Fruit fly (Drosophila melanogaster) whole organism, prepupa: ENCODE measurements around the gene HDAC1.

Experiments
- Blimp-1 ChIP-seq: fragments of 200-800 bp; sonication (Bioruptor generic); optimal IDR thresholded peaks from 3 replicates; lab custom pipeline; 2017; ENCODE audit warnings: missing biosample characterization, missing genetic modification characterization, mild to moderate bottlenecking, moderate library complexity, missing genetic modification reagents
- CG10631 ChIP-seq: fragments of 200-800 bp; sonication (Bioruptor generic); optimal IDR thresholded peaks from 2 replicates; lab custom pipeline; 2016; ENCODE audit warnings: missing biosample characterization, missing genetic modification characterization
- CG11294 ChIP-seq: fragments of 200-800 bp; sonication (Bioruptor generic); IDR thresholded peaks from 2 replicates; pipeline ENCODE4 v1.3.6; 2022; ENCODE audit warnings: missing biosample characterization, missing genetic modification characterization
- CG11762 ChIP-seq: fragments of 200-800 bp; sonication (Bioruptor generic); optimal IDR thresholded peaks from 3 replicates; lab custom pipeline; 2016; ENCODE audit warnings: missing biosample characterization, missing genetic modification characterization; ENCODE audit not compliant: insufficient read depth
- CG11902 ChIP-seq: fragments of 200-800 bp; sonication (Bioruptor generic); optimal IDR thresholded peaks from 3 replicates; lab custom pipeline; 2016; ENCODE audit warnings: missing biosample characterization, missing genetic modification characterization
- CG15336 ChIP-seq: fragments of 200-800 bp; sonication (Bioruptor generic); IDR thresholded peaks from 2 replicates; pipeline ENCODE4 v1.3.6; 2022; ENCODE audit warnings: missing biosample characterization, missing genetic modification characterization
- CG1621 ChIP-seq: fragments of 200-800 bp; sonication (Bioruptor generic); optimal IDR thresholded peaks from 3 replicates; lab custom pipeline; 2018; ENCODE audit warnings: missing biosample characterization, mild to moderate bottlenecking, missing genetic modification characterization
- CG16779 ChIP-seq: fragments of 200-800 bp; sonication (Bioruptor generic); optimal IDR thresholded peaks from 3 replicates; lab custom pipeline; 2017; ENCODE audit warnings: missing biosample characterization, mild to moderate bottlenecking, missing genetic modification characterization
- CG3032 ChIP-seq: fragments of 200-800 bp; optimal IDR thresholded peaks from 2 replicates; lab custom pipeline; 2019; ENCODE audit warnings: missing biosample characterization, mild to moderate bottlenecking, missing genetic modification characterization, moderate library complexity
- CG31627 ChIP-seq: fragments of 200-800 bp; sonication (Bioruptor generic); optimal IDR thresholded peaks from 3 replicates; lab custom pipeline; 2016; ENCODE audit warnings: missing biosample characterization, missing genetic modification characterization
- CG32006 ChIP-seq: fragments of 200-800 bp; sonication (Bioruptor generic); optimal IDR thresholded peaks from 3 replicates; lab custom pipeline; 2017; ENCODE audit warnings: missing biosample characterization, mild to moderate bottlenecking, missing genetic modification characterization
- CG34406 ChIP-seq: fragments of 200-800 bp; sonication (Bioruptor generic); optimal IDR thresholded peaks from 3 replicates; lab custom pipeline; 2016; ENCODE audit warnings: missing biosample characterization, missing genetic modification characterization
- CG3919 ChIP-seq: fragments of 200-800 bp; sonication (Bioruptor generic); optimal IDR thresholded peaks from 3 replicates; lab custom pipeline; 2016; ENCODE audit warnings: missing biosample characterization, missing genetic modification characterization
- CG4318 ChIP-seq: fragments of 200-800 bp; sonication (Bioruptor generic); optimal IDR thresholded peaks from 3 replicates; lab custom pipeline; 2017; ENCODE audit warnings: missing biosample characterization, mild to moderate bottlenecking, missing genetic modification characterization
- CG6163 ChIP-seq: fragments of 200-800 bp; sonication (Bioruptor generic); IDR thresholded peaks from 3 replicates; pipeline ENCODE4 v1.3.6; 2022; ENCODE audit warnings: missing biosample characterization, missing genetic modification characterization
- CG6276 ChIP-seq: fragments of 200-800 bp; sonication (Bioruptor generic); optimal IDR thresholded peaks from 2 replicates; lab custom pipeline; 2017; ENCODE audit warnings: missing biosample characterization, mild to moderate bottlenecking, missing genetic modification characterization
- CG6792 ChIP-seq: fragments of 200-800 bp; sonication (Bioruptor generic); optimal IDR thresholded peaks from 3 replicates; lab custom pipeline; 2016; ENCODE audit warnings: missing biosample characterization, missing genetic modification characterization
- CG6808 ChIP-seq: fragments of 200-800 bp; sonication (Bioruptor generic); optimal IDR thresholded peaks from 3 replicates; lab custom pipeline; 2017; ENCODE audit warnings: missing biosample characterization, missing genetic modification characterization, mild to moderate bottlenecking, moderate library complexity, missing genetic modification reagents
- CG6854 ChIP-seq: fragments of 200-800 bp; sonication (Bioruptor generic); optimal IDR thresholded peaks from 2 replicates; lab custom pipeline; 2017; ENCODE audit warnings: missing biosample characterization, mild to moderate bottlenecking, missing genetic modification characterization
- CG7368 ChIP-seq: fragments of 200-800 bp; sonication (Bioruptor generic); optimal IDR thresholded peaks from 3 replicates; lab custom pipeline; 2016; ENCODE audit warnings: missing biosample characterization, missing genetic modification characterization
- CG8119 ChIP-seq: fragments of 200-800 bp; sonication (Bioruptor generic); IDR thresholded peaks from 3 replicates; pipeline ENCODE4 v1.3.6; 2022; ENCODE audit warnings: missing biosample characterization, missing genetic modification characterization
- CG8319 ChIP-seq: fragments of 200-800 bp; sonication (Bioruptor generic); optimal IDR thresholded peaks from 3 replicates; lab custom pipeline; 2016; ENCODE audit warnings: missing biosample characterization, missing genetic modification characterization
- CG8632 ChIP-seq: fragments of 200-800 bp; sonication (Bioruptor generic); optimal IDR thresholded peaks from 3 replicates; lab custom pipeline; 2016; ENCODE audit warnings: missing biosample characterization, missing genetic modification characterization
- CG9139 ChIP-seq: fragments of 200-800 bp; sonication (Bioruptor generic); optimal IDR thresholded peaks from 3 replicates; lab custom pipeline; 2017; ENCODE audit warnings: missing biosample characterization, mild to moderate bottlenecking, missing genetic modification characterization
- Eip75B ChIP-seq: fragments of 200-800 bp; sonication (Bioruptor generic); optimal IDR thresholded peaks from 3 replicates; lab custom pipeline; 2016; ENCODE audit warnings: missing biosample characterization, missing genetic modification characterization
- Eip78C ChIP-seq: fragments of 200-800 bp; sonication (Bioruptor generic); peaks from one replicate; lab custom pipeline; 2016; ENCODE audit warnings: missing biosample characterization, missing genetic modification characterization
- Ets21C ChIP-seq: fragments of 200-800 bp; sonication (Bioruptor generic); optimal IDR thresholded peaks from 3 replicates; lab custom pipeline; 2016; ENCODE audit warnings: missing biosample characterization, missing genetic modification characterization
- Hr38 ChIP-seq: sonication (Bioruptor generic); optimal IDR thresholded peaks from 2 replicates; lab custom pipeline; 2016; ENCODE audit warnings: missing biosample characterization, missing genetic modification characterization
- Hr39 ChIP-seq: fragments of 200-800 bp; sonication (Bioruptor generic); optimal IDR thresholded peaks from 2 replicates; lab custom pipeline; 2016; ENCODE audit warnings: missing biosample characterization, missing genetic modification characterization
- Hr4 ChIP-seq: fragments of 200-800 bp; sonication (Bioruptor generic); optimal IDR thresholded peaks from 3 replicates; lab custom pipeline; 2016; ENCODE audit warnings: missing biosample characterization, missing genetic modification characterization
- Lpt ChIP-seq: fragments of 200-800 bp; sonication (Bioruptor generic); optimal IDR thresholded peaks from 3 replicates; lab custom pipeline; 2016; ENCODE audit warnings: missing biosample characterization, missing genetic modification characterization
- Met ChIP-seq: fragments of 200-800 bp; sonication (Bioruptor generic); optimal IDR thresholded peaks from 3 replicates; lab custom pipeline; 2016; ENCODE audit warnings: missing biosample characterization, missing genetic modification characterization
- OdsH ChIP-seq: fragments of 200-800 bp; sonication (Bioruptor generic); optimal IDR thresholded peaks from 3 replicates; lab custom pipeline; 2016; ENCODE audit warnings: missing biosample characterization, missing genetic modification characterization
- Sox102F ChIP-seq: fragments of 200-800 bp; sonication (Bioruptor generic); optimal IDR thresholded peaks from 2 replicates; lab custom pipeline; 2016; ENCODE audit warnings: missing biosample characterization, mild to moderate bottlenecking, missing genetic modification characterization
- Sox14 ChIP-seq: fragments of 200-800 bp; sonication (Bioruptor generic); optimal IDR thresholded peaks from 3 replicates; lab custom pipeline; 2016; ENCODE audit warnings: missing biosample characterization, missing genetic modification characterization
- Sox15 ChIP-seq: fragments of 200-800 bp; sonication (Bioruptor generic); optimal IDR thresholded peaks from 3 replicates; lab custom pipeline; 2016; ENCODE audit warnings: missing biosample characterization, missing genetic modification characterization
- achi ChIP-seq: fragments of 200-800 bp; sonication (Bioruptor generic); optimal IDR thresholded peaks from 3 replicates; lab custom pipeline; 2016; ENCODE audit warnings: missing biosample characterization, missing genetic modification characterization
- cyc ChIP-seq: fragments of 200-800 bp; sonication (Bioruptor generic); optimal IDR thresholded peaks from 3 replicates; lab custom pipeline; 2016; ENCODE audit warnings: missing biosample characterization, missing genetic modification characterization
- dsx ChIP-seq: fragments of 200-800 bp; optimal IDR thresholded peaks from 3 replicates; lab custom pipeline; 2019; ENCODE audit warnings: missing biosample characterization, mild to moderate bottlenecking, missing genetic modification characterization, moderate library complexity; ENCODE audit not compliant: poor library complexity, severe bottlenecking
- eg ChIP-seq: fragments of 200-800 bp; sonication (Bioruptor generic); IDR thresholded peaks from 3 replicates; pipeline ENCODE4 v1.3.6; 2022; ENCODE audit warnings: missing biosample characterization, missing genetic modification characterization
- esn ChIP-seq: fragments of 200-800 bp; sonication (Bioruptor generic); optimal IDR thresholded peaks from 2 replicates; lab custom pipeline; 2016; ENCODE audit warnings: missing biosample characterization, mild to moderate bottlenecking, missing genetic modification characterization, moderate library complexity
- fd59A ChIP-seq: fragments of 200-800 bp; sonication (Bioruptor generic); optimal IDR thresholded peaks from 2 replicates; lab custom pipeline; 2017; ENCODE audit warnings: missing biosample characterization, mild to moderate bottlenecking, missing genetic modification characterization, missing genetic modification reagents
- fd85E ChIP-seq: fragments of 200-800 bp; sonication (Bioruptor generic); optimal IDR thresholded peaks from 3 replicates; lab custom pipeline; 2016; ENCODE audit warnings: missing biosample characterization, missing genetic modification characterization
- fkh ChIP-seq: fragments of 200-800 bp; sonication (Bioruptor generic); optimal IDR thresholded peaks from 3 replicates; lab custom pipeline; 2017; ENCODE audit warnings: missing biosample characterization, mild to moderate bottlenecking, missing genetic modification characterization, moderate library complexity
- lz ChIP-seq: fragments of 200-800 bp; sonication (Bioruptor generic); optimal IDR thresholded peaks from 3 replicates; lab custom pipeline; 2016; ENCODE audit warnings: missing biosample characterization, missing genetic modification characterization
- salr ChIP-seq, 2 experiments: fragments of 200-800 bp; sonication (Bioruptor generic); optimal IDR thresholded peaks; 3 replicates each; lab custom pipeline; 2016 to 2018; ENCODE audit warnings: missing biosample characterization in 2 of 2, missing genetic modification characterization in 2 of 2, mild to moderate bottlenecking in 1 of 2
- spab ChIP-seq: fragments of 200-800 bp; sonication (Bioruptor generic); optimal IDR thresholded peaks from 2 replicates; lab custom pipeline; 2017; ENCODE audit warnings: missing biosample characterization, mild to moderate bottlenecking, missing genetic modification characterization, missing genetic modification reagents
- ss ChIP-seq, 2 experiments: fragments of 200-800 bp; sonication (Bioruptor generic); optimal IDR thresholded peaks; 2 replicates in 1 of 2; 3 replicates in 1 of 2; lab custom pipeline; 2017 to 2018; ENCODE audit warnings: mild to moderate bottlenecking in 2 of 2, missing biosample characterization in 2 of 2, missing genetic modification characterization in 2 of 2, moderate library complexity in 1 of 2
- topi ChIP-seq: fragments of 200-800 bp; sonication (Bioruptor generic); optimal IDR thresholded peaks from 3 replicates; lab custom pipeline; 2016; ENCODE audit warnings: missing biosample characterization, missing genetic modification characterization
- vri ChIP-seq: fragments of 200-800 bp; sonication (Bioruptor generic); optimal IDR thresholded peaks from 3 replicates; lab custom pipeline; 2016; ENCODE audit warnings: missing biosample characterization, mild to moderate bottlenecking, missing genetic modification characterization

Gene HDAC1

DNA sequence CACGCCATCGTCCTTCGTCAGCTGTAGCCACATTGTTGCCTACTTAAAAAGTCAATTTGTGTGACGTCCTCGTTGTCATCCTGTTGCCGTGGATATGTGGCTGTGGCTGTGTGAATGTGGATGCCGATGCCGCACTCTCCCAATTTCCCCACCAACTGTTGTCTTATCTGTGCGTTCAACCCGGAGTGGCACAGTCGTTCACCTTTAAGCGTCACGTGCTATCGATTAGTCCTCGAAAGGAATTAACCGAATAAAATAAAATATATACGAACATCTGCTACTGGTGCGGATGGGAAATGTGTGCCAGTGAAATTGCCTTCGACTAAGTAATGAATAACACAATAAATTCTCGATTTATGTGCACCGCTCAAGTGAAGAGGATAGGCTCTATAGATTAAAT, 24.2 kb upstream of the HDAC1 start:
- TF ChIP-seq CG6163 (GFP tag; lab: Robert Waterston, UW) (no peak), Eip75B (GFP tag; lab: Kevin White, UChicago) (no peak), dsx (GFP tag; lab: Kevin White, UChicago) (no peak), CG8632 (no peak), lz (no peak), CG8119 (no peak), CG6808 (GFP tag; lab: Kevin White, UChicago) (no peak), Eip78C (GFP tag; lab: Kevin White, UChicago) (no peak), Lpt (no peak), fd59A (GFP tag; lab: Kevin White, UChicago) (no peak)

dm6 chr3L:4603439-4603838, 23.1 kb upstream of the HDAC1 start:
- TF ChIP-seq CG3032 (tag; lab: Kevin White, UChicago) (peak; percentile 51), fd85E (GFP tag; lab: Kevin White, UChicago) (no peak), CG8319 (no peak), CG10631 (peak; percentile 53), Sox102F (GFP tag; lab: Kevin White, UChicago) (no peak), CG31627 (GFP tag; lab: Kevin White, UChicago) (no peak), CG6854 (no peak), OdsH (GFP tag; lab: Kevin White, UChicago) (peak; percentile 44), fd59A (GFP tag; lab: Kevin White, UChicago) (peak; percentile 8), Met (GFP tag; lab: Kevin White, UChicago) (no peak), CG6792 (peak; percentile 18), Sox15 (GFP tag; lab: Kevin White, UChicago) (no peak), CG9139 (GFP tag; lab: Kevin White, UChicago) (no peak), CG11902 (GFP tag; lab: Kevin White, UChicago) (no peak), eg (no peak), topi (GFP tag; lab: Kevin White, UChicago) (no peak), CG16779 (tag; lab: Kevin White, UChicago) (no peak), CG7368 (GFP tag; lab: Kevin White, UChicago) (no peak), CG3919 (GFP tag; lab: Kevin White, UChicago) (no peak), CG11294 (no peak), fkh (GFP tag; lab: Kevin White, UChicago) (no peak), salr (GFP tag; optimal IDR thresholded peaks at IDR 0.05; lab: Kevin White, UChicago) (no peak), CG4318 (GFP tag; lab: Kevin White, UChicago) (no peak), CG34406 (no peak), spab (no peak), Eip78C (GFP tag; lab: Kevin White, UChicago) (peak; percentile 76), Eip75B (GFP tag; lab: Kevin White, UChicago) (peak; percentile 10), vri (no peak), CG15336 (GFP tag; lab: Robert Waterston, UW) (no peak), CG1621 (no peak), CG32006 (GFP tag; lab: Kevin White, UChicago) (peak; percentile 28), Blimp-1 (no peak), CG6163 (GFP tag; lab: Robert Waterston, UW) (peak; percentile 55; the same call in 1 of the 3 replicates), CG11762 (peak; percentile 3), Hr38 (no peak), ss (GFP tag; optimal IDR thresholded peaks at IDR 0.05; lab: Kevin White, UChicago) (peak; percentile 10 to 21), achi (GFP tag; lab: Kevin White, UChicago) (peak; percentile 28), lz (no peak), CG6276 (GFP tag; lab: Kevin White, UChicago) (no peak), esn (GFP tag; lab: Kevin White, UChicago) (no peak), Hr39 (GFP tag; lab: Kevin White, UChicago) (no peak), dsx (GFP tag; lab: Kevin White, UChicago) (peak; percentile 57), Hr4 (GFP tag; lab: Kevin White, UChicago) (no peak), Lpt (no peak), cyc (GFP tag; lab: Kevin White, UChicago) (no peak), Ets21C (GFP tag; lab: Kevin White, UChicago) (no peak), CG8632 (no peak), Sox14 (no peak)
